Comparison of ENCODE assay signal across 1 fruit fly cellular context in the genomic region with DNA sequence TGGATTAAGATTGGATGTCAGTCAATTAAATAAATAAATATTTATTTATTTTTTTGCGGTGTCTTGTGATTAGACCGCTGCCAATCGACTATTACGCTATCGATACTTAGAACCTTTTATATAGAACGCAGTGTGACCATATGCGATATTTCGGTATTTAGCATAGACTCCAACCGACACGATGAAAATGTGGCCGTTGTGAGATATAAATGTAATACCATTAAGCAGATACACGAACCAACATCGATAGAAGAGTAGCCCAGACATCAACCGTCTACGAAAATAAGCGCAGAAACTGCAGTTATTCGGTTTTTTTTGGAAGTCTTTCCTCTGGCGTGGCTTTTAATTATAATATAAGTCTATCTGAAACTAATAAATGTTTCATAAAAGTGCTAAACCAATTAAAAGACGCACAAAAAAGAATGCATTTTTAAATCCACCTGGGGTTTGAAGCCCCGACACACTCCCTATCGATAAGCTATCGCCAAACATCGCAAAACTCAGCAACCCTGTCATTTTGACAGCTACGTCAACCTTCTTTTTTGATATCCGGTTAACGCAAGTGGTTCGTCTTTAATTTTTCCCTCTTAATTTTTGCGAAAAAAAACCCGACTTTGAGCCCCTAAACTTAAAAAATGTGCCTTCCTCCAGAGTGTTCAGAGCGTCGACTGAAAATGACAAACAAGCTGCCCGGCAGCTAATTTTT.
TF ChIP-seq lines count a peak whose summit lies in the region.

A gene (minus strand): TSS at position 142 of the 706 bp plus-strand sequence.
A gene (plus strand): TSS at position 533 of the 706 bp plus-strand sequence.

TF ChIP-seq in whole organism, embryonic, 481 proteins besides CTCF, POLR2A, EP300 and RAD21 (continued from another document and continues in another):
- TF ChIP-seq vfl (GFP tag; optimal IDR thresholded peaks at IDR 0.05; lab: Kevin White, UChicago) (peak; percentile 18), CG7987 (GFP tag; optimal IDR thresholded peaks at IDR 0.05; lab: Kevin White, UChicago) (peak; percentile 64), caup (GFP tag; optimal IDR thresholded peaks at IDR 0.05; lab: Kevin White, UChicago; ENCODE audit: severe bottlenecking) (peak; percentile 75), dmrt99B (tag; optimal IDR thresholded peaks at IDR 0.05; lab: Kevin White, UChicago) (no peak), CG13296 (GFP tag; optimal IDR thresholded peaks at IDR 0.05; lab: Kevin White, UChicago) (peak; percentile 67), zen2 (GFP tag; IDR thresholded peaks at IDR 0.05; lab: Robert Waterston, UW; ENCODE audit: partially characterized antibody) (peak; percentile 72; the same call in 2 of the 3 replicates), cg (GFP tag; optimal IDR thresholded peaks at IDR 0.05; lab: Kevin White, UChicago) (no peak), Ssrp (tag; optimal IDR thresholded peaks at IDR 0.05; lab: Kevin White, UChicago) (no peak), z (GFP tag; IDR thresholded peaks at IDR 0.05; lab: Robert Waterston, UW) (no peak), crol (GFP tag; IDR thresholded peaks at IDR 0.05; lab: Robert Waterston, UW) (no peak), Sin3A (optimal IDR thresholded peaks at IDR 0.05; lab: Kevin White, UChicago) (peak; percentile 100), en (GFP tag; optimal IDR thresholded peaks at IDR 0.05; lab: Kevin White, UChicago) (peak; percentile 15), CG13894 (tag; optimal IDR thresholded peaks at IDR 0.05; lab: Kevin White, UChicago) (no peak), CG18476 (GFP tag; optimal IDR thresholded peaks at IDR 0.05; lab: Kevin White, UChicago) (peak; percentile 44), CG2678 (tag; optimal IDR thresholded peaks at IDR 0.05; lab: Kevin White, UChicago) (no peak), CG8281 (tag; optimal IDR thresholded peaks at IDR 0.05; lab: Kevin White, UChicago) (no peak), croc (GFP tag; conservative IDR thresholded peaks at IDR 0.05; lab: Robert Waterston, UW) (no peak), nerfin-2 (GFP tag; IDR thresholded peaks at IDR 0.05; lab: Robert Waterston, UW; ENCODE audit: partially characterized antibody) (peak; percentile 24; the same call in 1 of the 2 replicates), gce (GFP tag; IDR thresholded peaks at IDR 0.05; lab: Robert Waterston, UW) (no peak), CG15479 (GFP tag; optimal IDR thresholded peaks at IDR 0.05; lab: Kevin White, UChicago) (no peak), danr (GFP tag; IDR thresholded peaks at IDR 0.05; lab: Robert Waterston, UW) (no peak), CG30403 (GFP tag; optimal IDR thresholded peaks at IDR 0.05; lab: Kevin White, UChicago) (peak; percentile 61), wdn (GFP tag; IDR thresholded peaks at IDR 0.05; lab: Robert Waterston, UW) (no peak), CG6791 (GFP tag; IDR thresholded peaks at IDR 0.05; lab: Robert Waterston, UW; ENCODE audit: partially characterized antibody) (peak; percentile 71; the same call in 2 of the 3 replicates), MESR4 (GFP tag; optimal IDR thresholded peaks at IDR 0.05; lab: Kevin White, UChicago) (peak; percentile 86), Drgx (GFP tag; IDR thresholded peaks at IDR 0.05; lab: Robert Waterston, UW) (no peak), CG17829 (tag; optimal IDR thresholded peaks at IDR 0.05; lab: Kevin White, UChicago) (peak; percentile 44), fd102C (GFP tag; optimal IDR thresholded peaks at IDR 0.05; lab: Kevin White, UChicago) (no peak), dm (GFP tag; optimal IDR thresholded peaks at IDR 0.05; lab: Kevin White, UChicago) (peak; percentile 60), HLH3B (GFP tag; IDR thresholded peaks at IDR 0.05; lab: Robert Waterston, UW) (no peak), gro (GFP tag; optimal IDR thresholded peaks at IDR 0.05; lab: Kevin White, UChicago) (no peak), Atf3 (GFP tag; optimal IDR thresholded peaks at IDR 0.05; lab: Kevin White, UChicago) (peak; percentile 1), oc (tag; optimal IDR thresholded peaks at IDR 0.05; lab: Kevin White, UChicago) (no peak), tna (GFP tag; IDR thresholded peaks at IDR 0.05; lab: Robert Waterston, UW; ENCODE audit: partially characterized antibody) (peak; percentile 35; the same call in 1 of the 2 replicates), sr (GFP tag; IDR thresholded peaks at IDR 0.05; lab: Robert Waterston, UW) (no peak), tx (GFP tag; optimal IDR thresholded peaks at IDR 0.05; lab: Kevin White, UChicago) (no peak), CG16815 (GFP tag; optimal IDR thresholded peaks at IDR 0.05; lab: Kevin White, UChicago) (peak; percentile 29), CG1792 (GFP tag; optimal IDR thresholded peaks at IDR 0.05; lab: Kevin White, UChicago) (no peak), Hr78 (GFP tag; optimal IDR thresholded peaks at IDR 0.05; lab: Kevin White, UChicago) (no peak), ranshi (GFP tag; IDR thresholded peaks at IDR 0.05; lab: Robert Waterston, UW) (peak; percentile 8; the same call in 1 of the 2 replicates), CG9609 (GFP tag; optimal IDR thresholded peaks at IDR 0.05; lab: Kevin White, UChicago) (peak; percentile 41), emc (GFP tag; optimal IDR thresholded peaks at IDR 0.05; lab: Kevin White, UChicago) (peak; percentile 40), trem (tag; optimal IDR thresholded peaks at IDR 0.05; lab: Kevin White, UChicago) (peak; percentile 74), Hsf (GFP tag; optimal IDR thresholded peaks at IDR 0.05; lab: Kevin White, UChicago) (peak; percentile 54), Awh (GFP tag; IDR thresholded peaks at IDR 0.05; lab: Robert Waterston, UW) (no peak), Hmr (GFP tag; optimal IDR thresholded peaks at IDR 0.05; lab: Kevin White, UChicago) (peak; percentile 83), klu (GFP tag; IDR thresholded peaks at IDR 0.05; lab: Robert Waterston, UW) (no peak; the same call in 1 of the 2 replicates), sima (GFP tag; optimal IDR thresholded peaks at IDR 0.05; lab: Kevin White, UChicago) (no peak), Dp (GFP tag; optimal IDR thresholded peaks at IDR 0.05; lab: Kevin White, UChicago) (peak; percentile 54), CG10979 (tag; optimal IDR thresholded peaks at IDR 0.05; lab: Kevin White, UChicago) (peak; percentile 43), Elba2 (GFP tag; optimal IDR thresholded peaks at IDR 0.05; lab: Kevin White, UChicago) (peak; percentile 25), CG16779 (GFP tag; IDR thresholded peaks at IDR 0.05; lab: Robert Waterston, UW) (no peak), cato (GFP tag; optimal IDR thresholded peaks at IDR 0.05; lab: Kevin White, UChicago; ENCODE audit: borderline replicate concordance) (peak; percentile 43), CG43689 (GFP tag; IDR thresholded peaks at IDR 0.05; lab: Robert Waterston, UW) (no peak), sens-2 (GFP tag; IDR thresholded peaks at IDR 0.05; lab: Robert Waterston, UW) (0 out of 2 replicates have a peak, but pooled peaks have one; percentile 19), CG12155 (GFP tag; optimal IDR thresholded peaks at IDR 0.05; lab: Kevin White, UChicago) (peak; percentile 38), GATAe (GFP tag; conservative IDR thresholded peaks at IDR 0.05; lab: Robert Waterston, UW) (no peak), crp (GFP tag; optimal IDR thresholded peaks at IDR 0.05; lab: Kevin White, UChicago) (peak in 1 of 2 experiments; percentile 47), cwo (GFP tag; optimal IDR thresholded peaks at IDR 0.05; lab: Kevin White, UChicago) (peak; percentile 20), CG32532 (GFP tag; IDR thresholded peaks at IDR 0.05; lab: Robert Waterston, UW) (peak; percentile 60; the same call in 1 of the 2 replicates), lab (GFP tag; optimal IDR thresholded peaks at IDR 0.05; lab: Kevin White, UChicago) (peak; percentile 80), trh (GFP tag; optimal IDR thresholded peaks at IDR 0.05; lab: Kevin White, UChicago) (peak; percentile 52), vvl (GFP tag; IDR thresholded peaks at IDR 0.05; lab: Robert Waterston, UW) (peak; percentile 17; the same call in 1 of the 2 replicates), HLH54F (GFP tag; optimal IDR thresholded peaks at IDR 0.05; lab: Kevin White, UChicago) (peak; percentile 51), row (GFP tag; IDR thresholded peaks at IDR 0.05; lab: Robert Waterston, UW) (peak; percentile 15; the same call in 1 of the 3 replicates), onecut (GFP tag; IDR thresholded peaks at IDR 0.05; lab: Robert Waterston, UW) (no peak), ttk (GFP tag; IDR thresholded peaks at IDR 0.05; lab: Robert Waterston, UW) (no peak), CG17328 (GFP tag; IDR thresholded peaks at IDR 0.05; lab: Robert Waterston, UW) (peak; percentile 61), CG4854 (GFP tag; optimal IDR thresholded peaks at IDR 0.05; lab: Kevin White, UChicago) (peak; percentile 29), sna (GFP tag; IDR thresholded peaks at IDR 0.05; lab: Robert Waterston, UW; ENCODE audit: partially characterized antibody) (peak; percentile 64; the same call in 1 of the 2 replicates), lola (GFP tag; optimal IDR thresholded peaks at IDR 0.05; lab: Kevin White, UChicago) (peak in 1 of 3 experiments; percentile 52), B-H2 (GFP tag; optimal IDR thresholded peaks at IDR 0.05; lab: Kevin White, UChicago) (no peak), CG17802 (tag; optimal IDR thresholded peaks at IDR 0.05; lab: Kevin White, UChicago) (peak; percentile 39), CG4360 (GFP tag; IDR thresholded peaks at IDR 0.05; lab: Robert Waterston, UW) (no peak), ems (GFP tag; optimal IDR thresholded peaks at IDR 0.05; lab: Kevin White, UChicago) (no peak), ac (GFP tag; optimal IDR thresholded peaks at IDR 0.05; lab: Kevin White, UChicago) (no peak), Atf6 (GFP tag; IDR thresholded peaks at IDR 0.05; lab: Robert Waterston, UW) (no peak), Sry-δ (GFP tag; optimal IDR thresholded peaks at IDR 0.05; lab: Kevin White, UChicago) (peak; percentile 77), dan (GFP tag; IDR thresholded peaks at IDR 0.05; lab: Robert Waterston, UW) (no peak), Nf-YB (GFP tag; optimal IDR thresholded peaks at IDR 0.05; lab: Kevin White, UChicago) (peak; percentile 18), tgo (GFP tag; IDR thresholded peaks at IDR 0.05; lab: Robert Waterston, UW) (no peak), CG31388 (GFP tag; optimal IDR thresholded peaks at IDR 0.05; lab: Kevin White, UChicago) (no peak), D19B (GFP tag; optimal IDR thresholded peaks at IDR 0.05; lab: Kevin White, UChicago) (peak; percentile 47), gsb-n (tag; optimal IDR thresholded peaks at IDR 0.05; lab: Kevin White, UChicago) (peak; percentile 57), Mes4 (GFP tag; optimal IDR thresholded peaks at IDR 0.05; lab: Kevin White, UChicago) (peak; percentile 71), disco-r (GFP tag; optimal IDR thresholded peaks at IDR 0.05; lab: Kevin White, UChicago) (no peak), vnd (GFP tag; IDR thresholded peaks at IDR 0.05; lab: Robert Waterston, UW; ENCODE audit: partially characterized antibody) (peak; percentile 75), unpg (GFP tag; optimal IDR thresholded peaks at IDR 0.05; lab: Kevin White, UChicago) (peak; percentile 50), seq (GFP tag; IDR thresholded peaks at IDR 0.05; lab: Robert Waterston, UW) (peak; percentile 9; the same call in 1 of the 2 replicates), jing (GFP tag; optimal IDR thresholded peaks at IDR 0.05; lab: Kevin White, UChicago) (no peak), zfh1 (GFP tag; IDR thresholded peaks at IDR 0.05; lab: Robert Waterston, UW) (0 out of 3 replicates have a peak, but pooled peaks have one; percentile 15), CG8924 (tag; optimal IDR thresholded peaks at IDR 0.05; lab: Kevin White, UChicago) (peak; percentile 49), CG12744 (GFP tag; optimal IDR thresholded peaks at IDR 0.05; lab: Kevin White, UChicago) (no peak), Meics (GFP tag; optimal IDR thresholded peaks at IDR 0.05; lab: Kevin White, UChicago) (peak; percentile 80), CG9797 (GFP tag; optimal IDR thresholded peaks at IDR 0.05; lab: Kevin White, UChicago) (peak; percentile 92), CG31441 (GFP tag; IDR thresholded peaks at IDR 0.05; lab: Robert Waterston, UW) (peak; percentile 69; the same call in 1 of the 2 replicates), ase (GFP tag; IDR thresholded peaks at IDR 0.05; lab: Robert Waterston, UW) (no peak), Dref (GFP tag; IDR thresholded peaks at IDR 0.05; lab: Robert Waterston, UW) (peak; percentile 73), fd3F (GFP tag; optimal IDR thresholded peaks at IDR 0.05; lab: Kevin White, UChicago) (peak; percentile 16), CG34376 (GFP tag; optimal IDR thresholded peaks at IDR 0.05; lab: Kevin White, UChicago) (peak; percentile 82), Chrac-16 (GFP tag; optimal IDR thresholded peaks at IDR 0.05; lab: Kevin White, UChicago) (peak; percentile 10), Optix (GFP tag; IDR thresholded peaks at IDR 0.05; lab: Robert Waterston, UW) (no peak; the same call in 2 of the 3 replicates), CG3847 (GFP tag; IDR thresholded peaks at IDR 0.05; lab: Robert Waterston, UW) (peak; percentile 47), stwl (tag; optimal IDR thresholded peaks at IDR 0.05; lab: Kevin White, UChicago) (no peak), CG17612 (GFP tag; IDR thresholded peaks at IDR 0.05; lab: Robert Waterston, UW) (no peak), Spps (tag; optimal IDR thresholded peaks at IDR 0.05; lab: Kevin White, UChicago) (peak; percentile 25), Gsc (GFP tag; IDR thresholded peaks at IDR 0.05; lab: Robert Waterston, UW) (no peak), CG9437 (GFP tag; optimal IDR thresholded peaks at IDR 0.05; lab: Kevin White, UChicago) (peak; percentile 71), CG10654 (GFP tag; optimal IDR thresholded peaks at IDR 0.05; lab: Kevin White, UChicago) (peak; percentile 36), CG7271 (tag; optimal IDR thresholded peaks at IDR 0.05; lab: Kevin White, UChicago) (peak; percentile 80), CG8765 (GFP tag; IDR thresholded peaks at IDR 0.05; lab: Robert Waterston, UW) (no peak), CG6254 (GFP tag; optimal IDR thresholded peaks at IDR 0.05; lab: Kevin White, UChicago) (no peak), CG2199 (GFP tag; IDR thresholded peaks at IDR 0.05; lab: Robert Waterston, UW) (no peak), Dll (GFP tag; IDR thresholded peaks at IDR 0.05; lab: Robert Waterston, UW; ENCODE audit: partially characterized antibody) (peak; percentile 84), CG32772 (GFP tag; IDR thresholded peaks at IDR 0.05; lab: Robert Waterston, UW) (no peak), exex (tag; optimal IDR thresholded peaks at IDR 0.05; lab: Kevin White, UChicago) (no peak), Ada2b (GFP tag; IDR thresholded peaks at IDR 0.05; lab: Robert Waterston, UW) (no peak), CG10209 (GFP tag; optimal IDR thresholded peaks at IDR 0.05; lab: Kevin White, UChicago) (peak; percentile 70), dmrt11E (tag; optimal IDR thresholded peaks at IDR 0.05; lab: Kevin White, UChicago) (peak; percentile 54), CrebB (tag; optimal IDR thresholded peaks at IDR 0.05; lab: Kevin White, UChicago) (peak; percentile 52), rib (GFP tag; IDR thresholded peaks at IDR 0.05; lab: Robert Waterston, UW) (no peak)
